Fruit fly (Drosophila melanogaster) whole organism, embryonic: Measurements from ENCODE around the gene Dcps.

Experiments
- Antp ChIP-seq: fragments of 200-800 bp; sonication (Bioruptor generic); optimal IDR thresholded peaks from 3 replicates; lab custom pipeline; 2016; ENCODE audit warnings: missing biosample characterization, missing genetic modification characterization
- Asciz ChIP-seq: fragments of 200-800 bp; sonication (Bioruptor generic); optimal IDR thresholded peaks from 2 replicates; lab custom pipeline; 2017; ENCODE audit warnings: missing biosample characterization, mild to moderate bottlenecking, missing genetic modification characterization, missing genetic modification reagents
- CG1233 ChIP-seq: fragments of 200-800 bp; sonication (Bioruptor generic); optimal IDR thresholded peaks from 4 replicates; lab custom pipeline; 2018; ENCODE audit warnings: missing biosample characterization, mild to moderate bottlenecking, missing genetic modification characterization
- CG12769 ChIP-seq: fragments of 200-800 bp; sonication (Bioruptor generic); optimal IDR thresholded peaks from 2 replicates; lab custom pipeline; 2019; ENCODE audit warnings: missing biosample characterization, mild to moderate bottlenecking, missing genetic modification characterization, moderate library complexity
- CG14014 ChIP-seq: fragments of 200-800 bp; sonication (Bioruptor generic); IDR thresholded peaks from 2 replicates; pipeline ENCODE4 v1.3.6; 2022; ENCODE audit warnings: missing biosample characterization, missing genetic modification characterization
- CG15011 ChIP-seq: fragments of 200-800 bp; sonication (Bioruptor generic); optimal IDR thresholded peaks from 3 replicates; lab custom pipeline; 2018; ENCODE audit warnings: missing biosample characterization, mild to moderate bottlenecking, missing genetic modification characterization
- CG15696 ChIP-seq: fragments of 200-800 bp; sonication (Bioruptor generic); optimal IDR thresholded peaks from 2 replicates; lab custom pipeline; 2019; ENCODE audit warnings: missing biosample characterization, mild to moderate bottlenecking, missing genetic modification characterization, moderate library complexity
- CG1602 ChIP-seq: fragments of 200-800 bp; sonication (Bioruptor generic); optimal IDR thresholded peaks from 3 replicates; lab custom pipeline; 2016; ENCODE audit warnings: missing biosample characterization, missing genetic modification characterization
- CG1792 ChIP-seq: fragments of 200-800 bp; sonication (Bioruptor generic); optimal IDR thresholded peaks from 2 replicates; lab custom pipeline; 2016; ENCODE audit warnings: missing biosample characterization, missing genetic modification characterization
- CG33213 ChIP-seq: fragments of 200-800 bp; sonication (Bioruptor generic); optimal IDR thresholded peaks from 3 replicates; lab custom pipeline; 2016; ENCODE audit warnings: missing biosample characterization, missing genetic modification characterization
- CG3726 ChIP-seq: fragments of 200-800 bp; sonication (Bioruptor generic); IDR thresholded peaks from 3 replicates; pipeline ENCODE4, ENCODE4 v1.3.6; 2022; ENCODE audit warnings: missing biosample characterization, missing genetic modification characterization
- CG4328 ChIP-seq: fragments of 200-800 bp; sonication (Bioruptor generic); optimal IDR thresholded peaks from 3 replicates; lab custom pipeline; 2017; ENCODE audit warnings: missing biosample characterization, missing genetic modification reagents, missing genetic modification characterization
- CG4820 ChIP-seq: fragments of 200-800 bp; sonication (Bioruptor generic); optimal IDR thresholded peaks from 3 replicates; lab custom pipeline; 2016; ENCODE audit warnings: missing biosample characterization, missing genetic modification characterization
- CG6254 ChIP-seq: fragments of 200-800 bp; sonication (Bioruptor generic); optimal IDR thresholded peaks from 3 replicates; lab custom pipeline; 2017; ENCODE audit warnings: mild to moderate bottlenecking, missing biosample characterization, missing genetic modification reagents, missing genetic modification characterization
- CG6654 ChIP-seq: fragments of 200-800 bp; sonication (Bioruptor generic); optimal IDR thresholded peaks from 2 replicates; lab custom pipeline; 2017; ENCODE audit warnings: missing biosample characterization, mild to moderate bottlenecking, missing genetic modification characterization
- CG7372 ChIP-seq: fragments of 200-800 bp; sonication (Bioruptor generic); IDR thresholded peaks from 2 replicates; pipeline ENCODE4 v1.3.6; 2022; ENCODE audit warnings: missing biosample characterization, missing genetic modification characterization
- Dek ChIP-seq: fragments of 200-800 bp; sonication (Bioruptor generic); optimal IDR thresholded peaks from 3 replicates; lab custom pipeline; 2019; ENCODE audit warnings: missing biosample characterization, mild to moderate bottlenecking, missing genetic modification characterization, moderate library complexity
- Dfd ChIP-seq, 2 experiments: fragments of >200 bp; optimal IDR thresholded peaks; 2 replicates each; lab custom pipeline; 2017; ENCODE audit warnings: missing biosample characterization in 2 of 2, missing genetic modification characterization in 2 of 2
- HLH3B ChIP-seq: fragments of 200-800 bp; sonication (Bioruptor generic); IDR thresholded peaks from 2 replicates; pipeline ENCODE4 v1.3.6; 2022; ENCODE audit warnings: missing biosample characterization, missing genetic modification characterization
- Hr78 ChIP-seq, 2 experiments: fragments of 200-800 bp in 1 of 2; fragments of >200 bp in 1 of 2; sonication (Bioruptor generic) in 1 of 2; optimal IDR thresholded peaks; 2 replicates each; lab custom pipeline; 2017 to 2019; ENCODE audit warnings: missing biosample characterization in 2 of 2, missing genetic modification characterization in 2 of 2, mild to moderate bottlenecking in 1 of 2, moderate library complexity in 1 of 2
- NC2α ChIP-seq: fragments of 200-800 bp; sonication (Bioruptor generic); optimal IDR thresholded peaks from 2 replicates; lab custom pipeline; 2016; ENCODE audit warnings: missing biosample characterization, missing genetic modification characterization
- NFAT ChIP-seq: fragments of 200-800 bp; sonication (Bioruptor generic); IDR thresholded peaks from 2 replicates; pipeline ENCODE4 v1.3.6; 2022; ENCODE audit warnings: missing biosample characterization, missing genetic modification characterization
- Oaz ChIP-seq: fragments of 200-800 bp; sonication (Bioruptor generic); IDR thresholded peaks from 2 replicates; pipeline ENCODE4 v1.3.6; 2022; ENCODE audit warnings: missing biosample characterization, missing genetic modification characterization
- Taf1 ChIP-seq: fragments of 200-800 bp; sonication (Bioruptor generic); IDR thresholded peaks from 2 replicates; pipeline ENCODE4 v1.3.6; 2022; ENCODE audit warnings: missing biosample characterization, missing genetic modification characterization
- Tbp ChIP-seq: fragments of >200 bp; optimal IDR thresholded peaks from 2 replicates; lab custom pipeline; 2018; ENCODE audit warnings: missing biosample characterization, missing genetic modification characterization
- Vsx1 ChIP-seq: fragments of 200-800 bp; sonication (Bioruptor generic); optimal IDR thresholded peaks from 2 replicates; lab custom pipeline; 2017; ENCODE audit warnings: missing biosample characterization, mild to moderate bottlenecking, missing genetic modification characterization, missing genetic modification reagents
- br ChIP-seq: fragments of >200 bp; optimal IDR thresholded peaks from 2 replicates; lab custom pipeline; 2017
- cas ChIP-seq: fragments of 200-800 bp; sonication (Bioruptor generic); IDR thresholded peaks from 2 replicates; pipeline ENCODE4 v1.3.6; 2022; ENCODE audit warnings: missing biosample characterization, missing genetic modification characterization
- dan ChIP-seq: fragments of 200-800 bp; sonication (Bioruptor generic); IDR thresholded peaks from 2 replicates; pipeline ENCODE4 v1.3.6; 2022; ENCODE audit warnings: missing biosample characterization, missing genetic modification characterization
- dati ChIP-seq: fragments of 200-800 bp; sonication (Bioruptor generic); IDR thresholded peaks from 2 replicates; pipeline ENCODE4 v1.3.6; 2022; ENCODE audit warnings: missing biosample characterization, missing genetic modification characterization
- dimm ChIP-seq: fragments of 200-800 bp; sonication (Bioruptor generic); IDR thresholded peaks from 2 replicates; pipeline ENCODE4 v1.3.6; 2022; ENCODE audit warnings: missing biosample characterization, missing genetic modification characterization
- dm ChIP-seq: fragments of 200-800 bp; sonication (Bioruptor generic); optimal IDR thresholded peaks from 3 replicates; lab custom pipeline; 2016; ENCODE audit warnings: missing biosample characterization, missing genetic modification characterization
- dmrt99B ChIP-seq: fragments of 200-800 bp; sonication (Bioruptor generic); optimal IDR thresholded peaks from 2 replicates; lab custom pipeline; 2018; ENCODE audit warnings: missing biosample characterization, mild to moderate bottlenecking, missing genetic modification characterization, moderate library complexity
- dpn ChIP-seq, 2 experiments: fragments of 200-800 bp; sonication (Bioruptor generic); optimal IDR thresholded peaks; 3 replicates each; lab custom pipeline; 2016; ENCODE audit warnings: missing biosample characterization in 2 of 2, missing genetic modification characterization in 2 of 2
- gro ChIP-seq: fragments of 200-800 bp; sonication (Bioruptor generic); optimal IDR thresholded peaks from 2 replicates; lab custom pipeline; 2016; ENCODE audit warnings: missing biosample characterization, missing genetic modification characterization
- hb ChIP-seq: fragments of 200-800 bp; sonication (Bioruptor generic); IDR thresholded peaks from 3 replicates; pipeline ENCODE4 v1.3.6; 2022; ENCODE audit warnings: missing biosample characterization, missing genetic modification characterization; ENCODE audit not compliant: partially characterized antibody
- ind ChIP-seq: fragments of 200-800 bp; sonication (Bioruptor generic); optimal IDR thresholded peaks from 3 replicates; lab custom pipeline; 2016; ENCODE audit warnings: missing biosample characterization, missing genetic modification characterization
- jumu ChIP-seq: fragments of 200-800 bp; sonication (Bioruptor generic); optimal IDR thresholded peaks from 3 replicates; lab custom pipeline; 2016; ENCODE audit warnings: missing biosample characterization, missing genetic modification characterization
- lilli ChIP-seq: fragments of 200-800 bp; sonication (Bioruptor generic); optimal IDR thresholded peaks from 3 replicates; lab custom pipeline; 2016; ENCODE audit warnings: missing biosample characterization, missing genetic modification characterization
- nau ChIP-seq: fragments of 200-800 bp; sonication (Bioruptor generic); optimal IDR thresholded peaks from 3 replicates; lab custom pipeline; 2017; ENCODE audit warnings: missing biosample characterization, mild to moderate bottlenecking, missing genetic modification characterization, missing genetic modification reagents
- nerfin-2 ChIP-seq: fragments of 200-800 bp; sonication (Bioruptor generic); IDR thresholded peaks from 2 replicates; pipeline ENCODE4 v1.3.6; 2022; ENCODE audit warnings: missing biosample characterization, missing genetic modification characterization; ENCODE audit not compliant: partially characterized antibody
- p53 ChIP-seq: fragments of 200-800 bp; sonication (Bioruptor generic); optimal IDR thresholded peaks from 2 replicates; lab custom pipeline; 2016; ENCODE audit warnings: missing biosample characterization, missing genetic modification characterization
- scrt ChIP-seq: fragments of 200-800 bp; sonication (Bioruptor generic); optimal IDR thresholded peaks from 2 replicates; lab custom pipeline; 2018; ENCODE audit warnings: missing biosample characterization, mild to moderate bottlenecking, missing genetic modification characterization, moderate library complexity
- slou ChIP-seq: fragments of 200-800 bp; sonication (Bioruptor generic); optimal IDR thresholded peaks from 3 replicates; lab custom pipeline; 2016; ENCODE audit warnings: missing biosample characterization, missing genetic modification characterization
- sob ChIP-seq: fragments of 200-800 bp; sonication (Bioruptor generic); IDR thresholded peaks from 2 replicates; pipeline ENCODE4 v1.3.6; 2022; ENCODE audit warnings: missing biosample characterization, missing genetic modification characterization
- ssp ChIP-seq: fragments of 200-800 bp; sonication (Bioruptor generic); IDR thresholded peaks from 2 replicates; pipeline ENCODE4 v1.3.6; 2022; ENCODE audit warnings: missing biosample characterization, missing genetic modification characterization
- stwl ChIP-seq: fragments of 200-800 bp; sonication (Bioruptor generic); optimal IDR thresholded peaks from 3 replicates; lab custom pipeline; 2018; ENCODE audit warnings: missing biosample characterization, mild to moderate bottlenecking, missing genetic modification characterization, moderate library complexity
- tin ChIP-seq: fragments of 200-800 bp; sonication (Bioruptor generic); optimal IDR thresholded peaks from 3 replicates; lab custom pipeline; 2016; ENCODE audit warnings: missing biosample characterization, missing genetic modification characterization
- usp ChIP-seq: fragments of >200 bp; optimal IDR thresholded peaks from 2 replicates; lab custom pipeline; 2017; ENCODE audit warnings: missing biosample characterization, missing genetic modification characterization

The Dcps gene

DNA sequence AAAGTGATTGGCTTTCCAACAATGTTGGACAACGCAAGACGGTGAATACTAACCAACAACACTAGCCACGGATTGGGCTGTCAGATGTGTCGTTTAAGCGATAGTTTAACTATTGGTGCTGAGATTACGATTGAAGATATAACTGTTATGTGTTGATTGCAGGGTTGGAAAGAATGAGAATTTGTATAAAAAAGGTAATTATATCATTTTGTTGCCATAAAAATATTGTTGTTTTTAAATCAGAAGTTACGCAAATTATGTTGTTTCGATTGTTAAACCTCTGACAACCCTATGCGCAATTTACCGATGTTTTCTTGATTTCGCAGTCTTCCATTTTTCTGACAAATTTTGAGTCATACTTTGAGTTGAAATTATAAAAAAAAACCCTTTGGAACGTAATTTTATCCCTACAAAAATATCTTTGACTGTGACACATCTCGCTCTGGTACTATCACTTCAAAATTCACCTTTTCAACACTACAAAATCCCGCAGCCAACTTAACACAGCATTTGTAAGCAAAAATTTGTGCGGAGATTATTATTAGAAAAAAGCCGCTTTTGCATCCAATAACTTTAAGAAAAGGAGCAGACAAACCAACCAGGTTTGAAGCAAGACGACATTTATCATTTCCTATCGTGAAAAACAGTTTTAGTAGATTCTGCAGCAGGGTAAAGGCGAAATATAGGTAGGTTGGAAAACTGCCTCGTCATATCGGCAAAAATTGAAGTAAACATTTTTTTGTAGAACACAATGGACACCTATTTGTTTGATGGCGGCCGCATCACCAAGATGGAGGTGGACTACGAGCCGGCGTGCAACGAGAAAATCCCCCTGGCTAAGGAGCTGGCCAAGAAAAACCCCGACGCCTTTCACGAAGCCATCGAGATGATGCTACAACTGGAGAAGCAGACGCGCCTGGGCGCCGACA lies 34.7 kb upstream of the Dcps start, which contains the start of the genes Hat1 and Rpn5 (continued):
- TF ChIP-seq lilli (GFP tag; lab: Kevin White, UChicago) (peak; percentile 92), CG6254 (GFP tag; lab: Kevin White, UChicago) (no peak), CG4820 (GFP tag; lab: Kevin White, UChicago) (peak; percentile 85), ind (GFP tag; lab: Kevin White, UChicago) (peak; percentile 90), cas (GFP tag; lab: Robert Waterston, UW) (0 out of 2 replicates have a peak, but pooled peaks have one; percentile 21), p53 (GFP tag; lab: Kevin White, UChicago) (peak; percentile 73), tin (peak; percentile 88), CG33213 (GFP tag; lab: Kevin White, UChicago) (peak; percentile 76), CG14014 (GFP tag; lab: Robert Waterston, UW) (peak; percentile 61; the same call in 1 of the 2 replicates), scrt (GFP tag; lab: Kevin White, UChicago) (peak; percentile 0), gro (GFP tag; lab: Kevin White, UChicago) (peak; percentile 78), ssp (GFP tag; lab: Robert Waterston, UW) (peak; percentile 68), Dfd (GFP tag; optimal IDR thresholded peaks at IDR 0.05; lab: Kevin White, UChicago) (peak in 1 of 2 experiments; percentile 95), CG15011 (GFP tag; lab: Kevin White, UChicago) (peak; percentile 58), CG15696 (tag; lab: Kevin White, UChicago) (peak; percentile 62), Asciz (GFP tag; lab: Kevin White, UChicago) (no peak), slou (GFP tag; lab: Kevin White, UChicago) (peak; percentile 69), dpn (GFP tag; optimal IDR thresholded peaks at IDR 0.05; lab: Kevin White, UChicago) (peak; percentile 89 to 94), CG1233 (GFP tag; lab: Kevin White, UChicago) (peak; percentile 65), CG4328 (GFP tag; lab: Kevin White, UChicago) (peak; percentile 59), HLH3B (GFP tag; lab: Robert Waterston, UW) (peak; percentile 6; the same call in 1 of the 2 replicates), CG6654 (GFP tag; lab: Kevin White, UChicago) (peak; percentile 49), Oaz (GFP tag; lab: Robert Waterston, UW) (no peak), hb (GFP tag; lab: Robert Waterston, UW) (peak; percentile 63; the same call in 2 of the 3 replicates), CG1602 (GFP tag; lab: Kevin White, UChicago) (peak; percentile 90), Hr78 (GFP tag; optimal IDR thresholded peaks at IDR 0.05; lab: Kevin White, UChicago) (no peak), Antp (GFP tag; lab: Kevin White, UChicago) (peak; percentile 91), Dek (peak; percentile 73), stwl (peak; percentile 82), dmrt99B (no peak), dan (0 out of 2 replicates have a peak, but pooled peaks have one; percentile 38), NC2α (GFP tag; lab: Kevin White, UChicago) (peak; percentile 77), CG1792 (GFP tag; lab: Kevin White, UChicago) (peak; percentile 75), Vsx1 (GFP tag; lab: Kevin White, UChicago) (peak; percentile 49), CG3726 (GFP tag; lab: Robert Waterston, UW) (no peak), CG7372 (GFP tag; lab: Robert Waterston, UW) (0 out of 2 replicates have a peak, but pooled peaks have one; percentile 50), dm (GFP tag; lab: Kevin White, UChicago) (peak; percentile 82), jumu (GFP tag; lab: Kevin White, UChicago) (peak; percentile 87), Tbp (GFP tag; lab: Kevin White, UChicago) (no peak), br (lab: Kevin White, UChicago) (no peak), CG12769 (tag; lab: Kevin White, UChicago) (no peak), usp (GFP tag; lab: Kevin White, UChicago) (no peak), nerfin-2 (GFP tag; lab: Robert Waterston, UW) (peak; percentile 68), NFAT (GFP tag; lab: Robert Waterston, UW) (peak; percentile 59; the same call in 1 of the 2 replicates), Taf1 (GFP tag; lab: Robert Waterston, UW) (peak; percentile 58; the same call in 1 of the 2 replicates), sob (GFP tag; lab: Robert Waterston, UW) (peak; percentile 74), nau (no peak), dimm (GFP tag; lab: Robert Waterston, UW) (no peak), dati (GFP tag; lab: Robert Waterston, UW) (no peak)
